Worm (Caenorhabditis elegans) whole organism, young adult: ENCODE data around the gene D2023.6.

ENCODE experiments used
- C17E4.6 ChIP-seq: fragments of 200-800 bp; sonication (Bioruptor generic); IDR thresholded peaks from 2 replicates; pipeline ENCODE4 v1.3.6; 2022; ENCODE audit warnings: missing genetic modification reagents, missing genetic modification characterization, missing compliant biosample characterization
- F22D6.2 ChIP-seq: sonication (generic microtip); optimal IDR thresholded peaks from 2 replicates; lab custom pipeline; 2016; ENCODE audit warnings: mild to moderate bottlenecking, missing genetic modification characterization, missing compliant biosample characterization
- F33H1.4 ChIP-seq: fragments of 200-800 bp; sonication (Bioruptor generic); IDR thresholded peaks from 2 replicates; pipeline ENCODE4 v1.3.6; 2022; ENCODE audit warnings: missing genetic modification reagents, missing genetic modification characterization, missing compliant biosample characterization
- F39B2.1 ChIP-seq: fragments of 200-800 bp; sonication (Bioruptor generic); IDR thresholded peaks from 2 replicates; pipeline ENCODE4 v1.3.6; 2022; ENCODE audit warnings: missing genetic modification reagents, missing genetic modification characterization, missing compliant biosample characterization
- K11D2.4 ChIP-seq: fragments of 200-800 bp; sonication (Bioruptor generic); IDR thresholded peaks from 2 replicates; pipeline ENCODE4 v1.3.6; 2022; ENCODE audit warnings: missing genetic modification reagents, missing genetic modification characterization, missing compliant biosample characterization
- K12H6.12 ChIP-seq: fragments of 200-800 bp; sonication (Bioruptor generic); optimal IDR thresholded peaks from 2 replicates; lab custom pipeline; 2018; ENCODE audit warnings: mild to moderate bottlenecking, missing genetic modification characterization, missing compliant biosample characterization
- T07F8.4 ChIP-seq: sonication (generic microtip); optimal IDR thresholded peaks from 2 replicates; lab custom pipeline; 2016; ENCODE audit warnings: mild to moderate bottlenecking, missing genetic modification characterization, moderate library complexity, missing compliant biosample characterization
- Y56A3A.18 ChIP-seq: fragments of 200-800 bp; sonication (Bioruptor generic); IDR thresholded peaks from 2 replicates; pipeline ENCODE4 v1.3.6; 2022; ENCODE audit warnings: missing genetic modification reagents, missing genetic modification characterization, missing compliant biosample characterization
- ama-1 ChIP-seq, 3 experiments: fragments of 150-350 bp in 1 of 3; sonication (generic microtip) in 2 of 3; optimal IDR thresholded peaks; 2 replicates each; lab custom pipeline; 2014 to 2018; ENCODE audit warnings: missing biosample characterization in 2 of 3, missing genetic modification characterization in 2 of 3, missing genetic modification reagents in 2 of 3
- attf-3 ChIP-seq: fragments of 200-800 bp; sonication (Bioruptor generic); conservative IDR thresholded peaks from 2 replicates; pipeline ENCODE4 v1.3.6; 2022; ENCODE audit warnings: missing genetic modification reagents, missing genetic modification characterization, missing compliant biosample characterization
- attf-5 ChIP-seq: fragments of 200-800 bp; sonication (Bioruptor generic); optimal IDR thresholded peaks from 2 replicates; lab custom pipeline; 2018; ENCODE audit warnings: mild to moderate bottlenecking, missing genetic modification characterization, missing compliant biosample characterization
- cebp-1 ChIP-seq, 2 experiments: fragments of 200-800 bp in 1 of 2; sonication (Bioruptor generic) in 1 of 2; sonication (generic microtip) in 1 of 2; IDR thresholded peaks in 1 of 2; optimal IDR thresholded peaks in 1 of 2; 2 replicates each; pipeline versions ENCODE4 v1.3.6 to Lab custom; 2017 to 2022; ENCODE audit warnings: missing compliant biosample characterization in 2 of 2, missing genetic modification characterization in 2 of 2, mild to moderate bottlenecking in 1 of 2, missing genetic modification reagents in 1 of 2, moderate library complexity in 1 of 2
- ceh-40 ChIP-seq: fragments of 200-800 bp; sonication (Bioruptor generic); IDR thresholded peaks from 2 replicates; pipeline ENCODE4 v1.3.6; 2022; ENCODE audit warnings: missing genetic modification characterization, missing compliant biosample characterization
- ceh-58 ChIP-seq: fragments of 200-800 bp; sonication (Bioruptor generic); IDR thresholded peaks from 2 replicates; pipeline ENCODE4 v1.3.6; 2022; ENCODE audit warnings: missing genetic modification characterization, missing compliant biosample characterization
- ceh-79 ChIP-seq: sonication (generic microtip); optimal IDR thresholded peaks from 2 replicates; lab custom pipeline; 2017; ENCODE audit warnings: mild to moderate bottlenecking, missing genetic modification characterization, missing compliant biosample characterization
- ceh-91 ChIP-seq: fragments of 200-800 bp; sonication (Bioruptor generic); IDR thresholded peaks from 2 replicates; pipeline ENCODE4 v1.3.6; 2022; ENCODE audit warnings: missing genetic modification reagents, missing genetic modification characterization, missing compliant biosample characterization
- chd-7 ChIP-seq: sonication (generic microtip); optimal IDR thresholded peaks from 2 replicates; lab custom pipeline; 2016; ENCODE audit warnings: mild to moderate bottlenecking, missing genetic modification characterization, moderate library complexity, missing compliant biosample characterization
- egl-18 ChIP-seq: fragments of 200-800 bp; sonication (Bioruptor generic); IDR thresholded peaks from 2 replicates; pipeline ENCODE4 v1.3.6; 2022; ENCODE audit warnings: missing genetic modification reagents, missing genetic modification characterization, missing compliant biosample characterization
- egl-44 ChIP-seq: fragments of 200-800 bp; sonication (Bioruptor generic); IDR thresholded peaks from 2 replicates; pipeline ENCODE4 v1.3.6; 2022; ENCODE audit warnings: missing genetic modification reagents, missing genetic modification characterization, missing compliant biosample characterization
- gei-17 ChIP-seq: fragments of 200-800 bp; sonication (Bioruptor generic); optimal IDR thresholded peaks from 2 replicates; lab custom pipeline; 2018; ENCODE audit warnings: mild to moderate bottlenecking, missing genetic modification characterization, missing compliant biosample characterization
- hlh-12 ChIP-seq: sonication (generic microtip); optimal IDR thresholded peaks from 2 replicates; lab custom pipeline; 2016; ENCODE audit warnings: missing genetic modification characterization, missing compliant biosample characterization
- hmg-1.2 ChIP-seq: fragments of 200-800 bp; sonication (Bioruptor generic); IDR thresholded peaks from 2 replicates; pipeline ENCODE4 v1.3.6; 2022; ENCODE audit warnings: missing genetic modification reagents, missing genetic modification characterization, missing compliant biosample characterization
- hrde-1 ChIP-seq: sonication (generic microtip); optimal IDR thresholded peaks from 2 replicates; lab custom pipeline; 2016; ENCODE audit warnings: missing genetic modification characterization, mild to moderate bottlenecking, missing compliant biosample characterization, moderate library complexity, missing genotype, missing genetic modification reagents, borderline replicate concordance
- hsf-1 ChIP-seq: fragments of 200-800 bp; sonication (Bioruptor generic); IDR thresholded peaks from 2 replicates; pipeline ENCODE4 v1.3.6; 2022; ENCODE audit warnings: missing genetic modification reagents, missing genetic modification characterization, missing compliant biosample characterization
- lin-26 ChIP-seq: fragments of 200-800 bp; sonication (Bioruptor generic); IDR thresholded peaks from 2 replicates; pipeline ENCODE4 v1.3.6; 2022; ENCODE audit warnings: missing genetic modification reagents, missing genetic modification characterization, missing compliant biosample characterization
- lin-35 ChIP-seq, 3 experiments: fragments of 150-350 bp in 2 of 3; sonication (generic microtip) in 1 of 3; optimal IDR thresholded peaks; 2 replicates each; lab custom pipeline; 2014 to 2018; ENCODE audit warnings: missing biosample characterization in 3 of 3, missing genetic modification characterization in 3 of 3, missing genetic modification reagents in 3 of 3
- lin-54 ChIP-seq: fragments of 200-800 bp; sonication (Bioruptor generic); optimal IDR thresholded peaks from 2 replicates; lab custom pipeline; 2018; ENCODE audit warnings: mild to moderate bottlenecking, missing genetic modification characterization, missing compliant biosample characterization
- lir-1 ChIP-seq: fragments of 200-800 bp; sonication (Bioruptor generic); conservative IDR thresholded peaks from 2 replicates; pipeline ENCODE4 v1.3.6; 2022; ENCODE audit warnings: missing genetic modification reagents, missing genetic modification characterization, missing compliant biosample characterization
- lsy-27 ChIP-seq: sonication (generic microtip); optimal IDR thresholded peaks from 2 replicates; lab custom pipeline; 2017; ENCODE audit warnings: missing genetic modification characterization, mild to moderate bottlenecking, missing compliant biosample characterization, antibody characterized with exemption, missing genotype, borderline replicate concordance; ENCODE audit not compliant: insufficient read depth
- madf-10 ChIP-seq: sonication (generic microtip); optimal IDR thresholded peaks from 2 replicates; lab custom pipeline; 2016; ENCODE audit warnings: mild to moderate bottlenecking, missing genetic modification characterization, missing compliant biosample characterization
- mcd-1 ChIP-seq: fragments of 200-800 bp; sonication (Bioruptor generic); IDR thresholded peaks from 2 replicates; pipeline ENCODE4 v1.3.6; 2022; ENCODE audit warnings: missing genetic modification reagents, missing genetic modification characterization, missing compliant biosample characterization
- mel-28 ChIP-seq: sonication (generic microtip); optimal IDR thresholded peaks from 2 replicates; lab custom pipeline; 2016; ENCODE audit warnings: borderline replicate concordance, mild to moderate bottlenecking, missing genetic modification characterization, missing compliant biosample characterization
- mes-4 ChIP-seq: sonication (generic microtip); optimal IDR thresholded peaks from 2 replicates; lab custom pipeline; 2016; ENCODE audit warnings: missing genotype, missing genetic modification characterization, missing compliant biosample characterization
- nfya-1 ChIP-seq: sonication (generic microtip); optimal IDR thresholded peaks from 2 replicates; lab custom pipeline; 2017; ENCODE audit warnings: antibody characterized with exemption, missing compliant biosample characterization, missing genetic modification characterization, borderline replicate concordance; ENCODE audit not compliant: insufficient read depth
- nfyb-1 ChIP-seq: fragments of 200-800 bp; sonication (Bioruptor generic); IDR thresholded peaks from 2 replicates; pipeline ENCODE4 v1.3.6; 2022; ENCODE audit warnings: missing genetic modification reagents, missing genetic modification characterization, missing compliant biosample characterization
- nhr-27 ChIP-seq: fragments of 200-800 bp; sonication (Bioruptor generic); optimal IDR thresholded peaks from 2 replicates; lab custom pipeline; 2018; ENCODE audit warnings: mild to moderate bottlenecking, missing genetic modification characterization, moderate library complexity, missing compliant biosample characterization
- nhr-80 ChIP-seq: sonication (generic microtip); optimal IDR thresholded peaks from 2 replicates; lab custom pipeline; 2016; ENCODE audit warnings: missing genetic modification characterization, missing compliant biosample characterization
- nhr-90 ChIP-seq: sonication (generic microtip); optimal IDR thresholded peaks from 2 replicates; lab custom pipeline; 2016; ENCODE audit warnings: missing genotype, mild to moderate bottlenecking, missing genetic modification characterization, missing compliant biosample characterization
- repo-1 ChIP-seq: sonication (generic microtip); optimal IDR thresholded peaks from 2 replicates; lab custom pipeline; 2017; ENCODE audit warnings: mild to moderate bottlenecking, missing genetic modification characterization, missing compliant biosample characterization
- sdz-38 ChIP-seq: sonication (generic microtip); optimal IDR thresholded peaks from 2 replicates; lab custom pipeline; 2016; ENCODE audit warnings: missing genotype, missing genetic modification characterization, missing compliant biosample characterization
- snpc-1.3 ChIP-seq: sonication (generic microtip); optimal IDR thresholded peaks from 2 replicates; lab custom pipeline; 2017; ENCODE audit warnings: missing genetic modification characterization, mild to moderate bottlenecking, missing compliant biosample characterization, antibody characterized with exemption, moderate library complexity, missing genotype, missing genetic modification reagents; ENCODE audit not compliant: insufficient read depth
- somi-1 ChIP-seq: fragments of 200-800 bp; sonication (Bioruptor generic); optimal IDR thresholded peaks from 2 replicates; lab custom pipeline; 2018; ENCODE audit warnings: mild to moderate bottlenecking, missing genetic modification characterization, missing compliant biosample characterization
- tbx-9 ChIP-seq: sonication (generic microtip); optimal IDR thresholded peaks from 2 replicates; lab custom pipeline; 2016; ENCODE audit warnings: borderline replicate concordance, missing genetic modification characterization, inconsistent platforms, missing compliant biosample characterization
- ztf-18 ChIP-seq: sonication (generic microtip); optimal IDR thresholded peaks from 2 replicates; lab custom pipeline; 2016; ENCODE audit warnings: missing genotype, mild to moderate bottlenecking, missing genetic modification characterization, missing compliant biosample characterization
- ztf-25 ChIP-seq: fragments of 200-800 bp; sonication (Bioruptor generic); IDR thresholded peaks from 2 replicates; pipeline ENCODE4 v1.3.6; 2022; ENCODE audit warnings: missing genetic modification reagents, missing genetic modification characterization, missing compliant biosample characterization
- ztf-26 ChIP-seq: sonication (generic microtip); optimal IDR thresholded peaks from 2 replicates; lab custom pipeline; 2017; ENCODE audit warnings: missing genetic modification characterization, missing compliant biosample characterization
- ztf-28 ChIP-seq: fragments of 200-800 bp; sonication (Bioruptor generic); IDR thresholded peaks from 2 replicates; pipeline ENCODE4 v1.3.6; 2022; ENCODE audit warnings: missing genetic modification reagents, missing genetic modification characterization, missing compliant biosample characterization
- ztf-3 ChIP-seq: fragments of 200-800 bp; sonication (Bioruptor generic); optimal IDR thresholded peaks from 2 replicates; lab custom pipeline; 2018; ENCODE audit warnings: mild to moderate bottlenecking, missing genetic modification characterization, missing compliant biosample characterization

Gene D2023.6

ce11 chrV:11822461-11822939 lies 4.7 kb upstream of the D2023.6 start, which contains the start of gene pyc-1 (continued):
- no peak for TF ChIP-seq repo-1
- TF ChIP-seq mcd-1 (GFP tag; lab: Robert Waterston, UW) = no peak
- no peak for TF ChIP-seq sdz-38 (tag; lab: Kevin White, UChicago)
- TF ChIP-seq attf-5 (GFP tag; lab: Kevin White, UChicago) = peak; percentile 42
- no peak for TF ChIP-seq ztf-26 (tag; lab: Kevin White, UChicago)
- TF ChIP-seq F33H1.4 (GFP tag; lab: Robert Waterston, UW) = no peak
- TF ChIP-seq tbx-9 (tag; lab: Kevin White, UChicago) = no peak
- TF ChIP-seq nfya-1 = no peak
- no peak for TF ChIP-seq ztf-18 (tag; lab: Kevin White, UChicago)
- TF ChIP-seq lin-35 (GFP tag; optimal IDR thresholded peaks at IDR 0.05; lab: Kevin White, UChicago) = no peak
- TF ChIP-seq ztf-28 (GFP tag; lab: Robert Waterston, UW) = no peak
- TF ChIP-seq madf-10 (tag; lab: Kevin White, UChicago) = no peak
- TF ChIP-seq lin-54 (GFP tag; lab: Kevin White, UChicago) = no peak
- no peak for TF ChIP-seq egl-18 (GFP tag; lab: Robert Waterston, UW)
- no peak for TF ChIP-seq K11D2.4
- no peak for TF ChIP-seq K12H6.12
- no peak; the same call in 1 of the 2 replicates for TF ChIP-seq Y56A3A.18 (GFP tag; lab: Robert Waterston, UW)
- no peak for TF ChIP-seq T07F8.4 (tag; lab: Kevin White, UChicago)
- TF ChIP-seq nhr-80 (tag; lab: Kevin White, UChicago) = peak; percentile 32
- TF ChIP-seq cebp-1 (GFP tag; IDR thresholded peaks at IDR 0.05; lab: Robert Waterston, UW) = no peak
- TF ChIP-seq cebp-1 (tag; optimal IDR thresholded peaks at IDR 0.05; lab: Kevin White, UChicago) = peak; percentile 2
- TF ChIP-seq ceh-40 = no peak
- TF ChIP-seq egl-44 (GFP tag; lab: Robert Waterston, UW) = no peak
- no peak for TF ChIP-seq gei-17 (GFP tag; lab: Kevin White, UChicago)
- no peak for TF ChIP-seq hrde-1 (tag; lab: Kevin White, UChicago)
- TF ChIP-seq ceh-58 (GFP tag; lab: Robert Waterston, UW) = no peak
- TF ChIP-seq nhr-27 (tag; lab: Kevin White, UChicago) = no peak
- TF ChIP-seq lin-26 (GFP tag; lab: Robert Waterston, UW) = 0 out of 2 replicates have a peak, but pooled peaks have one; percentile 34
- 0 out of 2 replicates have a peak, but pooled peaks have one; percentile 4 for TF ChIP-seq hsf-1 (GFP tag; lab: Robert Waterston, UW)
- TF ChIP-seq nfyb-1 (GFP tag; lab: Robert Waterston, UW) = no peak
- TF ChIP-seq mes-4 (tag; lab: Kevin White, UChicago) = no peak
- TF ChIP-seq hmg-1.2 = no peak
- no peak for TF ChIP-seq ceh-91
- TF ChIP-seq somi-1 = peak; percentile 6
- no peak for TF ChIP-seq C17E4.6 (GFP tag; lab: Robert Waterston, UW)
- no peak for TF ChIP-seq attf-3
- no peak for TF ChIP-seq F22D6.2 (tag; lab: Kevin White, UChicago)
- TF ChIP-seq snpc-1.3 (tag; lab: Kevin White, UChicago) = no peak
- no peak for TF ChIP-seq mel-28 (tag; lab: Kevin White, UChicago)
- no peak for TF ChIP-seq ztf-25 (GFP tag; lab: Robert Waterston, UW)
- no peak for TF ChIP-seq lsy-27 (tag; lab: Kevin White, UChicago)
- TF ChIP-seq chd-7 (tag; lab: Kevin White, UChicago) = no peak
- no peak for TF ChIP-seq hlh-12 (tag; lab: Kevin White, UChicago)
- no peak for TF ChIP-seq lir-1 (GFP tag; lab: Robert Waterston, UW)
- TF ChIP-seq ztf-3 (GFP tag; lab: Kevin White, UChicago) = no peak
- no peak for TF ChIP-seq F39B2.1 (GFP tag; lab: Robert Waterston, UW)
- no peak for TF ChIP-seq ceh-79 (tag; lab: Kevin White, UChicago)
- peak; percentile 7 for TF ChIP-seq ama-1 (optimal IDR thresholded peaks at IDR 0.05; lab: Kevin White, UChicago)
- no peak for TF ChIP-seq ama-1 (GFP tag; optimal IDR thresholded peaks at IDR 0.05; lab: Kevin White, UChicago)
- TF ChIP-seq nhr-90 (tag; lab: Kevin White, UChicago) = no peak
